Fruit fly (Drosophila melanogaster) whole organism, adult: ENCODE results near the gene CG32099.

Experiments
- CG11617 ChIP-seq: fragments of 200-800 bp; sonication (Bioruptor generic); optimal IDR thresholded peaks from 2 replicates; lab custom pipeline; 2017; ENCODE audit warnings: mild to moderate bottlenecking, missing biosample characterization, missing genetic modification reagents, missing genetic modification characterization
- CG12768 ChIP-seq: fragments of 200-800 bp; sonication (Bioruptor generic); optimal IDR thresholded peaks from 2 replicates; lab custom pipeline; 2017; ENCODE audit warnings: missing biosample characterization, missing genetic modification characterization, mild to moderate bottlenecking, moderate library complexity, missing genetic modification reagents
- CG14711 ChIP-seq: fragments of 200-800 bp; sonication (Bioruptor generic); optimal IDR thresholded peaks from 2 replicates; lab custom pipeline; 2018; ENCODE audit warnings: missing biosample characterization, mild to moderate bottlenecking, missing genetic modification characterization, moderate library complexity
- CG1620 ChIP-seq: fragments of 200-800 bp; sonication (Bioruptor generic); optimal IDR thresholded peaks from 2 replicates; lab custom pipeline; 2016; ENCODE audit warnings: missing biosample characterization, missing genetic modification characterization
- CG33017 ChIP-seq: fragments of 200-800 bp; sonication (Bioruptor generic); optimal IDR thresholded peaks from 2 replicates; lab custom pipeline; 2018; ENCODE audit warnings: missing biosample characterization, mild to moderate bottlenecking, missing genetic modification characterization, moderate library complexity
- CG5204 ChIP-seq: fragments of 200-800 bp; sonication (Bioruptor generic); optimal IDR thresholded peaks from 2 replicates; lab custom pipeline; 2016; ENCODE audit warnings: missing biosample characterization, missing genetic modification characterization
- CG7045 ChIP-seq: fragments of 200-800 bp; sonication (Bioruptor generic); optimal IDR thresholded peaks from 2 replicates; lab custom pipeline; 2017; ENCODE audit warnings: missing biosample characterization, mild to moderate bottlenecking, missing genetic modification characterization
- CG7101 ChIP-seq: fragments of 200-800 bp; sonication (Bioruptor generic); optimal IDR thresholded peaks from 2 replicates; lab custom pipeline; 2018; ENCODE audit warnings: missing biosample characterization, mild to moderate bottlenecking, missing genetic modification characterization, moderate library complexity
- Clk ChIP-seq: fragments of 200-800 bp; sonication (Bioruptor generic); optimal IDR thresholded peaks from 2 replicates; lab custom pipeline; 2017; ENCODE audit warnings: missing biosample characterization, missing genetic modification characterization
- Crg-1 ChIP-seq: fragments of 200-800 bp; sonication (Bioruptor generic); optimal IDR thresholded peaks from 2 replicates; lab custom pipeline; 2016; ENCODE audit warnings: missing biosample characterization, missing genetic modification characterization
- Hr96 ChIP-seq: fragments of 200-800 bp; sonication (Bioruptor generic); optimal IDR thresholded peaks from 2 replicates; lab custom pipeline; 2016; ENCODE audit warnings: missing biosample characterization, missing genetic modification characterization
- Mnt ChIP-seq: fragments of 200-800 bp; sonication (Bioruptor generic); optimal IDR thresholded peaks from 2 replicates; lab custom pipeline; 2016; ENCODE audit warnings: missing biosample characterization, mild to moderate bottlenecking, missing genetic modification characterization
- bab1 ChIP-seq: fragments of 200-800 bp; sonication (Bioruptor generic); optimal IDR thresholded peaks from 3 replicates; lab custom pipeline; 2019; ENCODE audit warnings: missing biosample characterization, mild to moderate bottlenecking, missing genetic modification characterization, moderate library complexity
- cic ChIP-seq: fragments of 200-800 bp; sonication (Bioruptor generic); optimal IDR thresholded peaks from 2 replicates; lab custom pipeline; 2017; ENCODE audit warnings: missing biosample characterization, mild to moderate bottlenecking, missing genetic modification characterization, moderate library complexity
- cnc ChIP-seq, 2 experiments: fragments of >200 bp; optimal IDR thresholded peaks; 2 replicates each; lab custom pipeline; 2017
- kay ChIP-seq: fragments of 200-800 bp; sonication (Bioruptor generic); peaks from one replicate; lab custom pipeline; 2016; ENCODE audit warnings: missing biosample characterization, missing genetic modification characterization, borderline replicate concordance
- ovo ChIP-seq: fragments of 200-800 bp; sonication (Bioruptor generic); optimal IDR thresholded peaks from 2 replicates; lab custom pipeline; 2016; ENCODE audit warnings: missing biosample characterization, missing genetic modification characterization
- pad ChIP-seq: fragments of 200-800 bp; sonication (Bioruptor generic); optimal IDR thresholded peaks from 3 replicates; lab custom pipeline; 2017; ENCODE audit warnings: missing biosample characterization, missing genetic modification characterization, mild to moderate bottlenecking, moderate library complexity, missing genetic modification reagents
- tj ChIP-seq: fragments of 200-800 bp; sonication (Bioruptor generic); optimal IDR thresholded peaks from 3 replicates; lab custom pipeline; 2017; ENCODE audit warnings: missing biosample characterization, mild to moderate bottlenecking, missing genetic modification characterization, moderate library complexity
- toe ChIP-seq: fragments of 200-800 bp; sonication (Bioruptor generic); optimal IDR thresholded peaks from 2 replicates; lab custom pipeline; 2016; ENCODE audit warnings: missing biosample characterization, missing genetic modification characterization

Gene CG32099

dm6 chr3L:12163082-12163481 is 14.0 kb downstream of the CG32099 start:
- TF ChIP-seq cic (GFP tag; lab: Kevin White, UChicago) (no peak), CG12768 (GFP tag; lab: Kevin White, UChicago) (no peak), CG7045 (GFP tag; lab: Kevin White, UChicago) (no peak), CG1620 (GFP tag; lab: Kevin White, UChicago) (no peak), Mnt (no peak), pad (GFP tag; lab: Kevin White, UChicago) (no peak), tj (GFP tag; lab: Kevin White, UChicago) (no peak), toe (GFP tag; lab: Kevin White, UChicago) (no peak)

dm6 chr3L:12163693-12164092 is 14.6 kb downstream of the CG32099 start, which contains the start of gene CG9760:
Gene CG9760, minus strand, starts transcription at chr3L:12163735.
- TF ChIP-seq CG1620 (GFP tag; lab: Kevin White, UChicago): no peak
- TF ChIP-seq CG7045 (GFP tag; lab: Kevin White, UChicago): no peak
- no peak for TF ChIP-seq ovo
- no peak for TF ChIP-seq bab1
- no peak for TF ChIP-seq CG5204 (GFP tag; lab: Kevin White, UChicago)
- no peak for TF ChIP-seq tj (GFP tag; lab: Kevin White, UChicago)
- no peak for TF ChIP-seq CG7101 (tag; lab: Kevin White, UChicago)
- no peak for TF ChIP-seq CG11617 (GFP tag; lab: Kevin White, UChicago)
- TF ChIP-seq Clk: no peak
- no peak for TF ChIP-seq cnc (optimal IDR thresholded peaks at IDR 0.05; lab: Kevin White, UChicago)
- no peak for TF ChIP-seq Hr96 (GFP tag; lab: Kevin White, UChicago)
- TF ChIP-seq CG12768 (GFP tag; lab: Kevin White, UChicago): no peak
- no peak for TF ChIP-seq toe (GFP tag; lab: Kevin White, UChicago)
- TF ChIP-seq Crg-1 (GFP tag; lab: Kevin White, UChicago): no peak
- TF ChIP-seq CG14711 (tag; lab: Kevin White, UChicago): no peak
- no peak for TF ChIP-seq CG33017
- no peak for TF ChIP-seq kay (GFP tag; lab: Kevin White, UChicago)
- no peak for TF ChIP-seq cic (GFP tag; lab: Kevin White, UChicago)

dm6 chr3L:12175382-12175781 is 26.3 kb downstream of the CG32099 start, which contains the start of gene Rh7:
Gene Rh7, minus strand, starts transcription at chr3L:12175482.
- TF ChIP-seq toe (GFP tag; lab: Kevin White, UChicago): no peak
- TF ChIP-seq CG11617 (GFP tag; lab: Kevin White, UChicago): no peak
- TF ChIP-seq cnc (optimal IDR thresholded peaks at IDR 0.05; lab: Kevin White, UChicago): no peak
- TF ChIP-seq Clk: no peak
- TF ChIP-seq CG33017: no peak
- no peak for TF ChIP-seq ovo
- TF ChIP-seq cic (GFP tag; lab: Kevin White, UChicago): no peak
- no peak for TF ChIP-seq bab1
- TF ChIP-seq Mnt: no peak

- TF ChIP-seq CG11617 (GFP tag; lab: Kevin White, UChicago) (no peak), bab1 (no peak), CG5204 (GFP tag; lab: Kevin White, UChicago) (no peak), cnc (optimal IDR thresholded peaks at IDR 0.05; lab: Kevin White, UChicago) (no peak), CG33017 (no peak), Crg-1 (GFP tag; lab: Kevin White, UChicago) (no peak), CG14711 (tag; lab: Kevin White, UChicago) (no peak)
These were observed 28.2 kb downstream of the CG32099 start, which contains the start of gene CAH2 for dm6 chr3L:12177301-12177700. Gene CAH2, plus strand, starts transcription at chr3L:12177601.

- TF ChIP-seq pad (GFP tag; lab: Kevin White, UChicago) (no peak), CG11617 (GFP tag; lab: Kevin White, UChicago) (peak; percentile 43), ovo (peak; percentile 94), toe (GFP tag; lab: Kevin White, UChicago) (peak; percentile 32), Crg-1 (GFP tag; lab: Kevin White, UChicago) (no peak), bab1 (peak; percentile 29), CG14711 (tag; lab: Kevin White, UChicago) (no peak), CG5204 (GFP tag; lab: Kevin White, UChicago) (no peak), CG33017 (peak; percentile 15), Clk (no peak), kay (GFP tag; lab: Kevin White, UChicago) (no peak), CG1620 (GFP tag; lab: Kevin White, UChicago) (no peak), tj (GFP tag; lab: Kevin White, UChicago) (no peak), Hr96 (GFP tag; lab: Kevin White, UChicago) (no peak), Mnt (no peak), CG7045 (GFP tag; lab: Kevin White, UChicago) (peak; percentile 26), cic (GFP tag; lab: Kevin White, UChicago) (peak; percentile 60), cnc (optimal IDR thresholded peaks at IDR 0.05; lab: Kevin White, UChicago) (no peak), CG12768 (GFP tag; lab: Kevin White, UChicago) (no peak), CG7101 (tag; lab: Kevin White, UChicago) (no peak)
These were observed 29.9 kb downstream of the CG32099 start for dm6 chr3L:12178847-12179437.

DNA sequence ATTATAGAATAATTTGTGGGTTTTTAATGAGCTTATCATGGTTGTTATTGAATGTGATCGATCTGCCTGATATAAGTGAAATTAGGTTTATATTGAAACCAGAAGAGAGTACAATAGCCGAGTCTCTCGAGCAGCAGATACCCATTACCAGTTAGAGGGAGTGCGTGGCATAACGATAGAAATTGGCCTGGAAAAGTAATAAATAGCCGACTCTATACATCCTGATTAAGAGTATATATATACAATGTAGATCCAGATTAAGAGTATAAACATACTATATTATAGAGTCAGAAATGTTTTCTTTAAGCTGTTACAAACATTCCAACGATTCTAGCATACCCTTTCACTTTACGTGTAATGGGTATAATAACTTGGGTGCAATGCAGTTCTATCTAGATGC is 34.9 kb downstream of the CG32099 start:
- TF ChIP-seq CG33017 (no peak), CG12768 (GFP tag; lab: Kevin White, UChicago) (no peak), CG14711 (tag; lab: Kevin White, UChicago) (no peak), Hr96 (GFP tag; lab: Kevin White, UChicago) (no peak), ovo (no peak), bab1 (no peak), CG5204 (GFP tag; lab: Kevin White, UChicago) (peak; percentile 53), cnc (optimal IDR thresholded peaks at IDR 0.05; lab: Kevin White, UChicago) (no peak), pad (GFP tag; lab: Kevin White, UChicago) (no peak), kay (GFP tag; lab: Kevin White, UChicago) (no peak), CG7101 (tag; lab: Kevin White, UChicago) (peak; percentile 28), CG11617 (GFP tag; lab: Kevin White, UChicago) (peak; percentile 5), toe (GFP tag; lab: Kevin White, UChicago) (no peak), tj (GFP tag; lab: Kevin White, UChicago) (no peak), cic (GFP tag; lab: Kevin White, UChicago) (no peak), CG7045 (GFP tag; lab: Kevin White, UChicago) (no peak), Crg-1 (GFP tag; lab: Kevin White, UChicago) (no peak), Clk (no peak), Mnt (no peak)
